Fruit fly (Drosophila melanogaster): ENCODE measurements around the gene snky.

snky gene

DNA sequence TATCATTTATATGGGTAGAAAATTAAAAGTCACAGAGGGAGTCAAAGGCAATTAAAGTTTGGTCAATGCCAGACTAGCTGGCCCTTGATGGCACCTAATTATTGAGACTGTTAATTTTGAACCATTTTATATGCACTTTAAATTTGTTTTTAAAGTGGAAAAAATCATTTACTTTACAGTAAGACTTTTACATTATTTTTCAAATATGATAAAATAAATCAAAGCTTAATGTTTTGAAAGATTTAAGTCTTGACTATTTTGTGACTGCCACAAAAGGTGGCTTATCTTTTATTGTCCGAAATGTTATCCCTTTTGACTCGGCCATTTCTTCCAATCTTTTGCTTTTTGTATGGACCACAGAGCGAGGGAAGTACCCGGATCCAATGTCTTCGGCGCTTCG is at the start of gene snky:
Gene snky, plus strand, starts transcription at position 301 of the 400 bp plus-strand sequence.
- no peak for TF ChIP-seq noc (tag; optimal IDR thresholded peaks at IDR 0.05)

DNA sequence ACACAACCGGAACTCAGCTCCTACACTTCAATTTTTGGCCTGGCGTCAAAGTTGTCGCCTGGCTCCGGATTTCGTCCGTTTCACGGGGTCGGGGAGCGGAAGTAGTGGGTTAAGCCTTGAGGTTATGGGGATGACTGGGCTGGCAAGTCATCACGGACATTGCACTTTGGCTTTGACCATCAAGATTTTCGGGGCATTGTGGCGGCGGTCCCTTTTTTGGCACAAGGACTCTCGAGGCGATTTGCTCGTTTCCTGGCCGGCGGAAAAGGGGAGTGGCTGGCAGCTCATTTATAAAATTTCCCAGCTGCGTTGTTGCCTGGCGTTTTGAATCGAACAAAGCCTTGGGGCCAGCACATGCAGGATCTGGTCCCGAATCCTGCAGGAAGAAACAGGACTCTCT is 41.1 kb upstream of the snky start:
- TF ChIP-seq noc (tag; optimal IDR thresholded peaks at IDR 0.05) = no peak

DNA sequence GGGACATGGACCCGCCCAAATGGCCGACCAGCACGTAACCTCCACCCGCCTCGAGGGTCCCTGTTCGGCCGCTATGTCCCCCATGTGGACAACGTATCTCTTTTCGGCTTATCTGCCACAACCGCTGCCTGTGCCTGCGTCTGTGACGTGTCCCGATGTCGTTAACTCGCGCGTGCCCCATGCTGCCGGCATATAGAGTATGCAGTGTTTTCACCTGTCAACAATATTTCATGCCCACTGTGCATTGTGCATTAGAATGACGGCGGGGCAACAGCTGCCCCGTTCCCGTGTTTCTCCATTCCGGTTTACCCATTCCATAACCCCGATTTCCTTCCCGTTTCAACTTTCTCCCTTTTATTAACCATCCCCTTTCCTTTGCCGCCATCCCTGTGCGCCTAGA is 39.4 kb upstream of the snky start:
- no peak for TF ChIP-seq noc (tag; optimal IDR thresholded peaks at IDR 0.05)

DNA sequence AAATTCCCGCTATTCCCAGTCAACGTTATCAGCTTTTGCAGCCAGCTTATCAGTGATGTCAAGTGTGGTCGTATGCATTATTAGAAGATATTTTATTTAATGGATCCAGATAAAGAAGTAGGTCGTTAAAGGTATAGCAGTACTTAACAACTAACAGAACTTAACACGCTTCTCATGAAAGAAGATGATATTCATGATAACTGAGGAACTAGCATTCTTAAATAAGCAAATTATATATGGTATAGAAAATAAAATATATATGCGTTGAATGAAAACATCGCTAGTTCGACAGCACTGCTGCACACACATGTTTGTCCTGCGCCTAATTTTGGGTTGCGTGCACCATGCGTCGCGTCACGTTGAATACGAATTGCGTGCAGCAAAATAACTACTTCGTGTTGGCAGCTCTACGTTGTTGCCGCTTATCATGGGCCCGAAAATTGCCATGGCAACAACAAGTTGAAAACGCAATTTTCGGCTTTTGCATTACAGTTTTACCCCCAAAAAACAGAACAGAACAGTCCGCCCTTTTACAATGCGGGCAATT is 38.8 kb upstream of the snky start:
- TF ChIP-seq noc (tag; optimal IDR thresholded peaks at IDR 0.05) = no peak

DNA sequence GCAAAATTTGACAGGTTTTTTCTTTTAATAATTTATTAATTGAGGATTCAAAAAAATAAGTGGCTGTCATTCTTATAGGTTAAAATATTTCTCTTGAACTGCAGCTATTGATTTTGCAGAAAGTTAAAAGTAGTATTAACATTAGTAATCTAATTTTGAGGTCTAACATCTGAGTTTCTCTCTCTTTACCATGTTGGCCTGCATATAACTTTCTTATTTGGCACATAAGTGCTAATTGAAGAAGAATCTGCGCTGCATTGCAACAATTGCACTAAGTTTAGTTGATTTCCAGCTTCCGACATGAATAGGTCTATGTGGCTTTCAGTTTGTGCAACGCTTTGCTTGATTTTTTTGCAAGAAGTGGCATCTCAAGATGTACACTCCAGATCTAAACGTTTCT is 38.3 kb upstream of the snky start, which contains the start of gene CG33262:
Gene CG33262, plus strand, starts transcription at position 301 of the 400 bp plus-strand sequence.
- no peak for TF ChIP-seq noc (tag; optimal IDR thresholded peaks at IDR 0.05)

DNA sequence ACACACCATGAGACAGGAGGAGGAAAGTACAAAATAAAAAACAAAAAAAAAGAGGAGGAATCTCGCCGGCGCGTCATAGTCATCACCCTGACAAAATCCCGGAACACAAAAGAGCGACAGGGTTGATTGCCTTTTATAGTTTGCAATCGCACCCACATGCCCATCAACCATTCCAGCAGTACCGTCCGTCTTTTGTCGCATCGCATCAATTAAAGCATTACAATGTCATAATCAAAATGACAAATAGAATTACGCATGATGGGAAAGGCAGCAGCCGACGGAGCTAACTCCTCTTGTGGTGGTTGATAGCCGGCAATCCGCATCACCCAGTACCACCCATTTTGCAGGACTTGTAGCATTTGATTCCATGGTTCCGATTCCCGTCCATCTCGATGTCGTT is 36.9 kb upstream of the snky start:
- TF ChIP-seq noc (tag; optimal IDR thresholded peaks at IDR 0.05) = no peak

DNA sequence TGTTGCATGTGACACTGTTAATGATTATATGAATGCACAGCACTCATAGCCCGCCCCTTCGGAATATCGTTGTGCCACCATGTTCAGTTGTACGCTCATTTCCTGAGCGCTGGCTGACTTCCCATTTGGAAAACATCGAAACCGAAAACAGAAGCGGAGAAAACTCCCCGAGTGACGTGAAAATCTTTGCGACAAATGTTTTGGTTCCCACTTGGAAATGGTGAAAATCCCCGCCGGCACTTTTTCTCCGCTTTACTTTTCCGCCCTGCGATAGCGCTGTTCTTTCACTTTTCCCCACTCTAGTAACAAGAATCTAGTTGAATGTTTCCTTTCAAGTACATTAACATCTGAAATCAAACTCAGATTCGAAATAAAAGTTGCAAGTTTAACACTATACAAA is 29.3 kb upstream of the snky start:
- TF ChIP-seq noc (tag; optimal IDR thresholded peaks at IDR 0.05) = no peak

DNA sequence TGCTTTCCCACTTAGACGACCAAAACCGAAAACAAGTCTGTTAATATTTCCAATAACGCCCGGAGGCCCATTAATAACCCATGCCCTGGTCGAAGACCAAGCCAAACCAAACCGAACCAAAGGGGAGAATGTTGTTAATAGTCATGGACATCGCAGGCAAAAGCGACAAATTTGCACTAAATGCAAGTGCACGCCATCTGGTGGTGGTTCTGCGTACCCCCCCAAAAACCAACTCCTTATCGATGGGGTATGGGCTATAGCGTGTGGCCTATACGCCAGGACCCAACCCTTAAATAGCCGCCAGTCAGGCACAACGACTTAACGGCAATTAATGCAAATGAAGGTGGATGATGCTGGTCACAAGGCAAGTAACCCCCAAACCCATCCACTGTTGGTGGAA is 27.8 kb upstream of the snky start:
- no peak for TF ChIP-seq noc (tag; optimal IDR thresholded peaks at IDR 0.05)

DNA sequence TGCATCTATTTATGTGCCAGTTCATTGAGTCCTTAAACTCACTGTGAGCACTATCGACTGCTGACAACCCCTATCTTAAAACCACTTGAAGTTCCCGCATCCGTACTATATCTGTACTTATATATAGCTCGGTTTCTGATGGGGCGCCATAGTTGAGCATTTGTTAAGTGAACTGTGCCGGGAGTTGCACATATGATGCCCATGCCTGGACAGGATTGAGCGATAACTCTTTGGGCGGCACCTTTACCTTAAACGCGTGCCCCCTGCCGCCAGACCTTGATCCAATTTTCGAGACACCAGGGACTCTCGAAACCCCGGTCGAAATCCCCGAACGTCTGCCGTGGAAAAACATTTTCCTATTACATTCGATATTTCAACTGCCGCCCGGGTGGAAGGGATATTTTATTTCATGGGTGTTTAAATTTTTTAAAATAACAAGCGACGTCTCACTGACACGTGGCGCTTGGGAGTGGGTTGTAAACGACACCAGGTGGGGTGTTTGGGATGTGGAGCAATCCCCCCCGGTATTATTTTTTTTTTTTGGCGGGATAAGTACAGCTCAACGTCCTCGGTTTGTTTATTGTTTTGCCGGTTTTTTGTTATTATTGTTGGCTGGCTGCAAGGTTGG is 20.2 kb upstream of the snky start:
- no peak for TF ChIP-seq noc (tag; optimal IDR thresholded peaks at IDR 0.05)

DNA sequence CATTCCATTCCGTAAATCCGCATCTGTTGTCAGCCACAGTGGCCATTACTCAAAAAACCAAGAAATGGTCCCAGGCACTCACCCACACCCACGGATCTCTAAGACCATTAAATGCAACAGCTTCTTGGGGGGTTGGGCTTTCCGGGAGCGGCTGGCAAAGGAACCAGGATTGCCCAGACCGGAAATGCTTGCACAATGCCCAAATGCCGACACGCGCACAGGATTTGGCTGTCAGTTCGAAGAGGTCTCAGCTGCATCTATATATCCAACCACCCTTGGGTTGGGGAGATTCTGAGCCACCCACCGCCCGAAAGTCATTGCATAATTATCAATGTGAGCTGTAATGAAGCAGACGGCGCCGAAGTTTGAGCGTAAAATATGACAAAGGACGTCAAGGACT is 19.0 kb upstream of the snky start:
- TF ChIP-seq noc (tag; optimal IDR thresholded peaks at IDR 0.05) = no peak

DNA sequence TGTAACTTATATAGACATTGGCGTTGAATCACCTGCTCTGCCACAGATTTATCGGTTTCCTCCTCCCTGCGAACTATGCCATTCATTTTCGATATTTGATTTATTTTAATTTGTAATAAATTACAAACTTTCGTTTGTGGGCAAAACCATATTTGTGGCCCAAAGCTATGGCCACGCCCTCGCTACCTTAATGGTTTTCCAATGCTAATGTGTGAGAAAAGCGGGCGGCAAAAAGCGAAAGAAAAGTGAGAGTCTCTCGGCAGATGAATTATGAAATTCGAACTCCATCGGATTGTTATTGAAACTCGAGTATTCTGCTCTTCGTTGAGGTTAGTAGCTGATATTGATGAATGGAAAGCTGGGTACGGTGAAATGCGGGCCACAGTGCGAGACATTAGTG is 5.0 kb upstream of the snky start:
- no peak for TF ChIP-seq noc (tag; optimal IDR thresholded peaks at IDR 0.05)

DNA sequence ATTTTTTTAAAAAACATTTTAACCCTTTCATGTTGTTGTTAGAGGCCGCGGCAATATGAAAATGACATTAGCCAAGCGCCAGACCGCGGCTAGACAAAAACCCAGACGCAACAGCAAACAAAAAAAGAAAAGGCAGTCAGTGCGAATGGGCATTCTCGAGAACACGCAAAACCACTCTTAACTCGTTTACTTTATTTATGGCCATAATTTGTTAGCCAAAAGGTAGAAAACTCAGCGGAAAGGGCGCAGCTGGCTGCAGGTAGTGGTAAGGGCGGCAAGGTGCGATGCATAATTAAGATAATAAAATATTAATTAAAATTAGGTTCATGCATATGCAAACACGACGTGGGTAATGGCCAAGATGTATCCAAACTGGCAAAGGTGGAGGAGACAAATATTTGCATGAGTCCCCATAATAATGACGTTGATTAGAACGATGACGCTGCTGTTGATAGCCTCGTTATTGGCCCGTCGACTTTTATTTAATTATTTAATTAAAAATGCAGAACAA is 4.0 kb upstream of the snky start:
- TF ChIP-seq noc (tag; optimal IDR thresholded peaks at IDR 0.05) = no peak

DNA sequence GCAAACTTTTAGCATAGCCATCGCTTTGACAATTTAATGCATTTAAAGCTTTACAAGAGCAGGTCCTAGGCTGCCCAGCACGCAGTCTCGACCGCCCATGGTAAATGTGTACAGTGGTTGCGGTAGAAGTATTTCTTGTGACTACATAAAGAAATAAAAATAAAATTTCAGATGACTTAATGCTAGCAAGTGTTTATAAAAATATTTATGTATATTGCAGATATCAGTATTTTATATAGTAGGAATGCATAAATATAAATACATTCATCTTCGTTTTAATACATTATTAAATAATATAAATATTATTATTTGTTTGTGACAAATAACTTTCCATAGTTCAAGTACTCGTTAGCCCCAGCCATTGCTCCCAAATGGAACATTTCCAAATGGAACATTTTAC is 1.3 kb upstream of the snky start:
- no peak for TF ChIP-seq noc (tag; optimal IDR thresholded peaks at IDR 0.05)

DNA sequence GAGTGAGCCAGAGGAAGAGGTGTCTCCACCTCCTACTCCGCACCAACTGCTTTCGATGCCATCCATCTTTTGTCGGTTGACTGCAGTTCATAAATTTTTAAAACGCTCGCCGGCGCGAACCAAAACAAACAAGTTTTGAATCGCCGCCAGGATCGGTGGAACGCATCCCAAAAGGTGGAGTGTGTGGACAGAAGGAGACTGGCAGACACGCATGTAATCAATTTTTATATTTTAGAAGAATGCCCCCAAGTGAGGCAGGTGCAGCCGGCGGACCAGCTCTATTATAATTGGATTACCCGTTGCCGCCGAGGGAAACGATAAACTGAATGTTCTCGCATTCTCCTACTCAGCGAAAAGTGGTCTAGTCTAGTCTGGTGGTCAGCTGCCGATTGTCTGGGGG is 541 bp upstream of the snky start:
- no peak for TF ChIP-seq noc (tag; optimal IDR thresholded peaks at IDR 0.05)

DNA sequence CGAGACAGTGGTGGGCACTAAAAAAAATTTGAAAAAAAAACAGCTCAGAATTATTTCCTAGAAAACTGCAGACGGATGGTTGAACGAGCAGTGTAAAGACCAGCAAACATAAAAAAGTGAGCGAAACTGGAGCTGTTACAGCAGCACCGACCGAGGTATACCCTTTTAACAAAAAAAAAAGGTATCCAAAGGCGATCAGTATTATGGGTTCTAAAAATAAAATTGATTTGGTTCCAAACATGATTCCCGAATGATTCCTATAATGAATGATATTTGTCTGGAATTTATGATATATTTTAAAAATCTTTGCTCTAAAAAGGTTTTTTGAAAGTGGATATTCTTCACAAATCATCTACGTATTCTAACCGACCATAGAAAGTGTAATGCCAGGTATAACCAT is 3.9 kb downstream of the snky start:
- TF ChIP-seq noc (tag; optimal IDR thresholded peaks at IDR 0.05) = no peak

DNA sequence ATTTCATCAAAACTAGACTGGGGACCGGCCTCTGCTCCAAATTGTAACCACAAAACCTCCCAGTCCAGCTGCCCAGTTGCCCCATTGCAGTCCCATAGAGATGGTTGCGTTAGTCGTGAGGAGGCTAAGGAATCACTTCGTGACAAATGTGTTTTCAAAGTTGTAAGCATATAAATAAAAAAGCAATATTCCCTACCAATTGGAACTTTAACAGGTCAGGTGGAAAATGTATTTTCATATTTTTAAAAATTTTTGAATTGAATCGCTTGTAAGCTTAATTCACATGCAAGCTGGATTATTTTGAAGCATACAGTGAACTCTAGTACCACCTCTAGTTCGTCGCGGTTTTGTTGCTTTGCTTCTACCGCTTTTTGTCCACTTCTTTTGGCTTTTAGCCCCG is 6.1 kb downstream of the snky start:
- no peak for TF ChIP-seq noc (tag; optimal IDR thresholded peaks at IDR 0.05)

DNA sequence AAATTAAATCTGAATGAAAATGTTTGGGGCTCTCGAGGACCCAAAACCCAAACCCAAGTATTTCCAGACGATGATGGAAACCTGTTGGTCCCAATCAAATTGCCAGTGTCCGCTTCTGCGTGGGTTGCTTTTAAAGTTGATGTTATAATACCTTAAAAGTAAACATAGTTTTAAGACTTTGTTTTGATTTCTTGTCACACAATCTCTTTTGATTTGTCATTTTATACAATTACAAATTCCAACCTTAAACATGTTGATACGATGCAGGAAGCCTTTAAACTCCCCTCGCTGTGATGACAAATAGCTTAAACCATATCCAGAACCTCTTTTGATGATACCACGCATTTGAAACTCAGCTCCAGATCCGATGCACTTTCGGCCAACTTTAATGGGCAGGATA is 8.1 kb downstream of the snky start:
- no peak for TF ChIP-seq noc (tag; optimal IDR thresholded peaks at IDR 0.05)

DNA sequence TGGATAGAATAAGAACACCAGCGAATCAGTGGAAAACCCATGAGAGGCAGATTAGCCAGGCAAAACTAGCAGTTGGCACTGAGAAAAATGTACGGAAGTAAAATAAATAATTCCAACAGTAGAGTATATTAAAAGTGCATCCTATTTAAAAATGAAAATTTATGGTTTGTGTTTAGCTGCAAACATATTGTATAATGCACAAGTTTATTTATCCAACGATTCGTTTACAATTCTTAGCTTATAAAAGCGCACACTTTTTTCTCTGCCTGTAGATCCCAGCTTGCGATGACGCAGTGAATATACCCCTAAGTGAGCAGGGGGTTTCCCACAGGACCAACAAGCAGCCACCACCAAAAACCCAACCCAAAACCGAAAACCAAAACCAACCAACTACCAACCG is 15.0 kb downstream of the snky start:
- TF ChIP-seq noc (tag; optimal IDR thresholded peaks at IDR 0.05) = no peak

Measured in whole organism, larva.